Fruit fly (Drosophila melanogaster) whole organism, embryonic: ENCODE results near the gene CG15425.
A peak's percentile ranks its signal among the peaks of the same experiment; 100 is the strongest.

Experiments used
- ATbp ChIP-seq: fragments of 200-800 bp; sonication (Bioruptor generic); optimal IDR thresholded peaks from 2 replicates; lab custom pipeline; 2017; ENCODE audit warnings: missing biosample characterization, mild to moderate bottlenecking, missing genetic modification characterization, missing genetic modification reagents
- Adf1 ChIP-seq: fragments of 200-800 bp; sonication (Bioruptor generic); IDR thresholded peaks from 2 replicates; pipeline ENCODE4 v1.3.6; 2022; ENCODE audit warnings: missing biosample characterization, missing genetic modification characterization
- C15 ChIP-seq: fragments of 200-800 bp; sonication (Bioruptor generic); IDR thresholded peaks from 3 replicates; pipeline ENCODE4 v1.3.6; 2022; ENCODE audit warnings: missing biosample characterization, missing genetic modification characterization
- CG10274 ChIP-seq: fragments of 200-800 bp; sonication (Bioruptor generic); optimal IDR thresholded peaks from 3 replicates; lab custom pipeline; 2017; ENCODE audit warnings: missing biosample characterization, mild to moderate bottlenecking, missing genetic modification characterization
- CG11085 ChIP-seq: fragments of 200-800 bp; sonication (Bioruptor generic); IDR thresholded peaks from 2 replicates; pipeline ENCODE4 v1.3.6; 2022; ENCODE audit warnings: missing biosample characterization, missing genetic modification characterization
- CG11398 ChIP-seq: fragments of 200-800 bp; sonication (Bioruptor generic); optimal IDR thresholded peaks from 2 replicates; lab custom pipeline; 2016; ENCODE audit warnings: missing biosample characterization, missing genetic modification characterization
- CG12299 ChIP-seq: fragments of 200-800 bp; sonication (Bioruptor generic); optimal IDR thresholded peaks from 2 replicates; lab custom pipeline; 2018; ENCODE audit warnings: missing biosample characterization, mild to moderate bottlenecking, missing genetic modification characterization
- CG16813 ChIP-seq: fragments of 200-800 bp; sonication (Bioruptor generic); IDR thresholded peaks from 3 replicates; pipeline ENCODE4 v1.3.6; 2022; ENCODE audit warnings: missing biosample characterization, missing genetic modification characterization; ENCODE audit not compliant: partially characterized antibody
- CG17328 ChIP-seq: fragments of 200-800 bp; sonication (Bioruptor generic); IDR thresholded peaks from 2 replicates; pipeline ENCODE4 v1.3.6; 2022; ENCODE audit warnings: missing biosample characterization, missing genetic modification characterization
- CG18599 ChIP-seq: fragments of 200-800 bp; sonication (Bioruptor generic); optimal IDR thresholded peaks from 3 replicates; lab custom pipeline; 2017; ENCODE audit warnings: missing biosample characterization, missing genetic modification characterization, mild to moderate bottlenecking, moderate library complexity, missing genetic modification reagents
- CG2116 ChIP-seq: fragments of 200-800 bp; sonication (Bioruptor generic); optimal IDR thresholded peaks from 3 replicates; lab custom pipeline; 2018; ENCODE audit warnings: missing biosample characterization, mild to moderate bottlenecking, missing genetic modification characterization
- CG6813 ChIP-seq: fragments of 200-800 bp; sonication (Bioruptor generic); optimal IDR thresholded peaks from 2 replicates; lab custom pipeline; 2017; ENCODE audit warnings: missing biosample characterization, missing genetic modification characterization, mild to moderate bottlenecking, moderate library complexity, missing genetic modification reagents
- Drgx ChIP-seq: fragments of 200-800 bp; sonication (Bioruptor generic); IDR thresholded peaks from 2 replicates; pipeline ENCODE4 v1.3.6; 2022; ENCODE audit warnings: missing biosample characterization, missing genetic modification characterization
- Gug ChIP-seq: fragments of 200-800 bp; sonication (Bioruptor generic); IDR thresholded peaks from 4 replicates; pipeline ENCODE4 v1.3.6; 2022; ENCODE audit warnings: missing biosample characterization, missing genetic modification characterization
- HLH4C ChIP-seq: fragments of 200-800 bp; sonication (Bioruptor generic); IDR thresholded peaks from 3 replicates; pipeline ENCODE4 v1.3.6; 2022; ENCODE audit warnings: missing biosample characterization, missing genetic modification characterization; ENCODE audit not compliant: partially characterized antibody
- Hey ChIP-seq: fragments of 200-800 bp; sonication (Bioruptor generic); optimal IDR thresholded peaks from 3 replicates; lab custom pipeline; 2018; ENCODE audit warnings: missing biosample characterization, mild to moderate bottlenecking, missing genetic modification characterization
- Hr3 ChIP-seq: fragments of 200-800 bp; sonication (Bioruptor generic); optimal IDR thresholded peaks from 3 replicates; lab custom pipeline; 2016; ENCODE audit warnings: missing biosample characterization, missing genetic modification characterization
- Hr51 ChIP-seq, 2 experiments: fragments of 200-800 bp; sonication (Bioruptor generic); optimal IDR thresholded peaks; 2 replicates in 1 of 2; 3 replicates in 1 of 2; lab custom pipeline; 2016 to 2018; ENCODE audit warnings: missing biosample characterization in 2 of 2, missing genetic modification characterization in 2 of 2, mild to moderate bottlenecking in 1 of 2, moderate library complexity in 1 of 2
- Kr ChIP-seq: fragments of 200-800 bp; sonication (Bioruptor generic); optimal IDR thresholded peaks from 2 replicates; lab custom pipeline; 2017; ENCODE audit warnings: missing biosample characterization, mild to moderate bottlenecking, missing genetic modification characterization
- Lim3 ChIP-seq: fragments of 200-800 bp; sonication (Bioruptor generic); IDR thresholded peaks from 2 replicates; pipeline ENCODE4 v1.3.6; 2022; ENCODE audit warnings: missing biosample characterization, missing genetic modification characterization
- Mes4 ChIP-seq: fragments of 200-800 bp; sonication (Bioruptor generic); optimal IDR thresholded peaks from 2 replicates; lab custom pipeline; 2016; ENCODE audit warnings: missing biosample characterization, missing genetic modification characterization
- Nf-YA ChIP-seq: fragments of 200-800 bp; sonication (Bioruptor generic); IDR thresholded peaks from 2 replicates; pipeline ENCODE4 v1.3.6; 2022; ENCODE audit warnings: missing biosample characterization, missing genetic modification characterization
- Sry-β ChIP-seq: fragments of 200-800 bp; sonication (Bioruptor generic); optimal IDR thresholded peaks from 2 replicates; lab custom pipeline; 2018; ENCODE audit warnings: missing biosample characterization, mild to moderate bottlenecking, missing genetic modification characterization, moderate library complexity
- Stat92E ChIP-seq, 3 experiments: fragments of >200 bp in 2 of 3; fragments of 200-800 bp in 1 of 3; sonication (Bioruptor generic) in 1 of 3; optimal IDR thresholded peaks; 2 replicates each; lab custom pipeline; 2017 to 2019; ENCODE audit warnings: missing biosample characterization in 3 of 3, missing genetic modification characterization in 3 of 3, mild to moderate bottlenecking in 1 of 3, moderate library complexity in 1 of 3
- Xbp1 ChIP-seq: fragments of 200-800 bp; sonication (Bioruptor generic); optimal IDR thresholded peaks from 3 replicates; lab custom pipeline; 2016; ENCODE audit warnings: missing biosample characterization, mild to moderate bottlenecking, missing genetic modification characterization
- dpn ChIP-seq, 2 experiments: fragments of 200-800 bp; sonication (Bioruptor generic); optimal IDR thresholded peaks; 3 replicates each; lab custom pipeline; 2016; ENCODE audit warnings: missing biosample characterization in 2 of 2, missing genetic modification characterization in 2 of 2
- fu2 ChIP-seq: fragments of 200-800 bp; sonication (Bioruptor generic); optimal IDR thresholded peaks from 2 replicates; lab custom pipeline; 2016; ENCODE audit warnings: missing biosample characterization, missing genetic modification characterization
- gsb-n ChIP-seq: fragments of 200-800 bp; sonication (Bioruptor generic); optimal IDR thresholded peaks from 3 replicates; lab custom pipeline; 2018; ENCODE audit warnings: missing biosample characterization, mild to moderate bottlenecking, missing genetic modification characterization
- lab ChIP-seq: fragments of 200-800 bp; sonication (Bioruptor generic); optimal IDR thresholded peaks from 3 replicates; lab custom pipeline; 2017; ENCODE audit warnings: missing biosample characterization, missing genetic modification characterization, mild to moderate bottlenecking, moderate library complexity, missing genetic modification reagents
- nerfin-2 ChIP-seq: fragments of 200-800 bp; sonication (Bioruptor generic); IDR thresholded peaks from 2 replicates; pipeline ENCODE4 v1.3.6; 2022; ENCODE audit warnings: missing biosample characterization, missing genetic modification characterization; ENCODE audit not compliant: partially characterized antibody
- org-1 ChIP-seq: fragments of 200-800 bp; sonication (Bioruptor generic); optimal IDR thresholded peaks from 2 replicates; lab custom pipeline; 2017; ENCODE audit warnings: missing biosample characterization, missing genetic modification characterization
- phol ChIP-seq: fragments of 200-800 bp; sonication (Bioruptor generic); optimal IDR thresholded peaks from 3 replicates; lab custom pipeline; 2018; ENCODE audit warnings: missing biosample characterization, mild to moderate bottlenecking, missing genetic modification characterization, moderate library complexity
- rib ChIP-seq: fragments of 200-800 bp; sonication (Bioruptor generic); IDR thresholded peaks from 2 replicates; pipeline ENCODE4 v1.3.6; 2022; ENCODE audit warnings: missing biosample characterization, missing genetic modification characterization
- ro ChIP-seq: fragments of 200-800 bp; sonication (Bioruptor generic); IDR thresholded peaks from 2 replicates; pipeline ENCODE4 v1.3.6; 2022; ENCODE audit warnings: missing biosample characterization, missing genetic modification characterization
- sens ChIP-seq: fragments of 200-800 bp; sonication (Bioruptor generic); peaks from one replicate; lab custom pipeline; 2016; ENCODE audit warnings: missing biosample characterization, missing genetic modification characterization
- seq ChIP-seq: fragments of 200-800 bp; sonication (Bioruptor generic); IDR thresholded peaks from 2 replicates; pipeline ENCODE4 v1.3.6; 2022; ENCODE audit warnings: missing biosample characterization, missing genetic modification characterization
- sqz ChIP-seq: fragments of 200-800 bp; sonication (Bioruptor generic); optimal IDR thresholded peaks from 3 replicates; lab custom pipeline; 2018; ENCODE audit warnings: missing biosample characterization, mild to moderate bottlenecking, missing genetic modification characterization
- sr ChIP-seq: fragments of 200-800 bp; sonication (Bioruptor generic); IDR thresholded peaks from 3 replicates; pipeline ENCODE4 v1.3.6; 2022; ENCODE audit warnings: missing biosample characterization, missing genetic modification characterization
- stc ChIP-seq: fragments of 200-800 bp; sonication (Bioruptor generic); IDR thresholded peaks from 2 replicates; pipeline ENCODE4 v1.3.6; 2022; ENCODE audit warnings: missing biosample characterization, missing genetic modification characterization
- stwl ChIP-seq: fragments of 200-800 bp; sonication (Bioruptor generic); optimal IDR thresholded peaks from 3 replicates; lab custom pipeline; 2018; ENCODE audit warnings: missing biosample characterization, mild to moderate bottlenecking, missing genetic modification characterization, moderate library complexity
- tgo ChIP-seq: fragments of 200-800 bp; sonication (Bioruptor generic); IDR thresholded peaks from 3 replicates; pipeline ENCODE4 v1.3.6; 2022; ENCODE audit warnings: missing biosample characterization, missing genetic modification characterization
- tll ChIP-seq, 2 experiments: fragments of 200-800 bp in 1 of 2; fragments of >200 bp in 1 of 2; sonication (Bioruptor generic) in 1 of 2; optimal IDR thresholded peaks; 2 replicates each; lab custom pipeline; 2017 to 2019; ENCODE audit warnings: missing biosample characterization in 2 of 2, missing genetic modification characterization in 2 of 2, mild to moderate bottlenecking in 1 of 2, moderate library complexity in 1 of 2
- ttk ChIP-seq: fragments of 200-800 bp; sonication (Bioruptor generic); IDR thresholded peaks from 2 replicates; pipeline ENCODE4 v2.1.2; 2022; ENCODE audit warnings: missing biosample characterization, missing genetic modification characterization
- unc-4 ChIP-seq: fragments of 200-800 bp; sonication (Bioruptor generic); IDR thresholded peaks from 2 replicates; pipeline ENCODE4 v1.3.6; 2022; ENCODE audit warnings: missing biosample characterization, missing genetic modification characterization; ENCODE audit not compliant: partially characterized antibody
- usp ChIP-seq: fragments of >200 bp; optimal IDR thresholded peaks from 2 replicates; lab custom pipeline; 2017; ENCODE audit warnings: missing biosample characterization, missing genetic modification characterization
- vnd ChIP-seq: fragments of 200-800 bp; sonication (Bioruptor generic); IDR thresholded peaks from 3 replicates; pipeline ENCODE4 v1.3.6; 2022; ENCODE audit warnings: missing biosample characterization, missing genetic modification characterization; ENCODE audit not compliant: partially characterized antibody
- zfh1 ChIP-seq: fragments of 200-800 bp; sonication (Bioruptor generic); IDR thresholded peaks from 3 replicates; pipeline ENCODE4 v1.3.6; 2022; ENCODE audit warnings: missing biosample characterization, missing genetic modification characterization

CG15425 gene

DNA sequence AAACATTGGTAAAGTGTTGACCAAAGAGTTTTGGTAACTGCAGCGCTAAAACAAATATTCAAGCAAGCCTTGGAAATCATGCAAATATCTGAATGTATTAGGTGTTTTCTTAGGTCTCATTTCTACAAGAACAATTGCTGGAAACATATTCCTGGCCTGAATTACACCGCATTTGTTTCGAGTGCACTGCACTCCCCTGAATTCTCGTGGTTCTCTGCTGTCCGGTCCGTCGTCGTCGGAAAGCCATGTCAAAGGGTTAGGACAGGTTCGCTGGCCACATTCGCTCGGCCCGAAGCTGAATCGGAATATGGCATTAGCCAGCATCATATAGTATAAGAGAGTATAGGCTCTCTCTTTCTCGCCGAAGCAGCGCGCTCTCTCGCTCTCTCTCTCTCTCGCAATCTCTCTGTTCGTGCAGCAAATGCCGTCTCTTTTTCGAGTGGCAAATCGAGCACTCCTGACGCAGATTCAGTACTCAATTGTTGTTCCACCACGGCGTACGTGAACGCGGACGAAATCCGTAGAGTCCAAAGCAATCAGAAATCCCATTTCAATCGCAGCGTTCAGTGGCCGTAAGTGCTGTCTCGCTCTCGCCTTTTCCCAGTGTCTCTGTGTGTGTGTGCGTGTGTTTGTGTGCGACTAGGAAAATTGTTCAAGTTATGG lies 25.4 kb downstream of the CG15425 start, which contains the start of gene tutl (continued):
- peak; percentile 81 for TF ChIP-seq org-1 (GFP tag; lab: Kevin White, UChicago)
- 0 out of 3 replicates have a peak, but pooled peaks have one; percentile 22 for TF ChIP-seq vnd (GFP tag; lab: Robert Waterston, UW)
- peak; percentile 88 for TF ChIP-seq zfh1
- TF ChIP-seq Lim3 (GFP tag; lab: Robert Waterston, UW): peak; percentile 56; the same call in 1 of the 2 replicates
- TF ChIP-seq CG12299 (tag; lab: Kevin White, UChicago): peak; percentile 18
- peak; percentile 84 to 88 for TF ChIP-seq dpn (GFP tag; optimal IDR thresholded peaks at IDR 0.05; lab: Kevin White, UChicago)
- peak; percentile 73 for TF ChIP-seq lab (GFP tag; lab: Kevin White, UChicago)
- peak; percentile 70 to 71 for TF ChIP-seq Hr51 (GFP tag; optimal IDR thresholded peaks at IDR 0.05; lab: Kevin White, UChicago)
- TF ChIP-seq tgo (GFP tag; lab: Robert Waterston, UW): peak; percentile 81
- TF ChIP-seq sens: peak; percentile 95
- TF ChIP-seq ATbp (GFP tag; lab: Kevin White, UChicago): peak; percentile 68
- TF ChIP-seq Nf-YA (GFP tag; lab: Robert Waterston, UW): peak; percentile 23; the same call in 1 of the 2 replicates
- peak; percentile 75 for TF ChIP-seq fu2 (GFP tag; lab: Kevin White, UChicago)
- peak; percentile 57; the same call in 1 of the 2 replicates for TF ChIP-seq Drgx (GFP tag; lab: Robert Waterston, UW)
- peak; percentile 49; the same call in 2 of the 3 replicates for TF ChIP-seq CG16813 (GFP tag; lab: Robert Waterston, UW)
- TF ChIP-seq C15: peak; percentile 35; the same call in 1 of the 3 replicates
- TF ChIP-seq seq (GFP tag; lab: Robert Waterston, UW): peak; percentile 69
- TF ChIP-seq CG10274 (GFP tag; lab: Kevin White, UChicago): peak; percentile 50
- TF ChIP-seq CG2116 (GFP tag; lab: Kevin White, UChicago): peak; percentile 36
- peak; percentile 56 for TF ChIP-seq stc (GFP tag; lab: Robert Waterston, UW)
- 0 out of 3 replicates have a peak, but pooled peaks have one; percentile 4 for TF ChIP-seq sr (GFP tag; lab: Robert Waterston, UW)
- peak; percentile 85 for TF ChIP-seq Mes4 (GFP tag; lab: Kevin White, UChicago)
- peak; percentile 84 for TF ChIP-seq phol (tag; lab: Kevin White, UChicago)
- TF ChIP-seq CG17328 (GFP tag; lab: Robert Waterston, UW): peak; percentile 90
- peak in 1 of 3 experiments; percentile 39 for TF ChIP-seq Stat92E (GFP tag; optimal IDR thresholded peaks at IDR 0.05; lab: Kevin White, UChicago)
- TF ChIP-seq Xbp1 (GFP tag; lab: Kevin White, UChicago): peak; percentile 85
- TF ChIP-seq CG6813 (GFP tag; lab: Kevin White, UChicago): peak; percentile 65
- TF ChIP-seq usp (GFP tag; lab: Kevin White, UChicago): no peak
- TF ChIP-seq nerfin-2: no peak; the same call in 1 of the 2 replicates
- no peak; the same call in 1 of the 2 replicates for TF ChIP-seq rib (GFP tag; lab: Robert Waterston, UW)
- TF ChIP-seq gsb-n (tag; lab: Kevin White, UChicago): peak; percentile 72
- peak; percentile 45; the same call in 1 of the 2 replicates for TF ChIP-seq CG11085 (GFP tag; lab: Robert Waterston, UW)
- peak; percentile 23 for TF ChIP-seq Sry-β (GFP tag; lab: Kevin White, UChicago)
- TF ChIP-seq unc-4 (GFP tag; lab: Robert Waterston, UW): 0 out of 2 replicates have a peak, but pooled peaks have one; percentile 34
- peak; percentile 74 for TF ChIP-seq CG11398 (GFP tag; lab: Kevin White, UChicago)
- TF ChIP-seq CG18599 (GFP tag; lab: Kevin White, UChicago): peak; percentile 85
- no peak; the same call in none of the 2 replicates for TF ChIP-seq Adf1 (GFP tag; lab: Robert Waterston, UW)
- TF ChIP-seq stwl (tag; lab: Kevin White, UChicago): peak; percentile 5
- no peak for TF ChIP-seq Hey (tag; lab: Kevin White, UChicago)
- TF ChIP-seq ro (GFP tag; lab: Robert Waterston, UW): peak; percentile 44; the same call in 1 of the 2 replicates
- peak; percentile 65; the same call in 1 of the 2 replicates for TF ChIP-seq ttk
- peak; percentile 33; the same call in 1 of the 3 replicates for TF ChIP-seq HLH4C (GFP tag; lab: Robert Waterston, UW)
- peak; percentile 68; the same call in 2 of the 4 replicates for TF ChIP-seq Gug (GFP tag; lab: Robert Waterston, UW)
- TF ChIP-seq tll (GFP tag; optimal IDR thresholded peaks at IDR 0.05; lab: Kevin White, UChicago): peak in 1 of 2 experiments; percentile 70
- peak; percentile 63 for TF ChIP-seq sqz
- TF ChIP-seq Kr (GFP tag; lab: Kevin White, UChicago): peak; percentile 99
- TF ChIP-seq Hr3 (GFP tag; lab: Kevin White, UChicago): peak; percentile 71
